Fruit fly (Drosophila melanogaster) whole organism, embryonic: ENCODE results near the gene CG3764.

Experiments
- Ada2b ChIP-seq: fragments of 200-800 bp; sonication (Bioruptor generic); IDR thresholded peaks from 2 replicates; pipeline ENCODE4 v1.3.6; 2022; ENCODE audit warnings: missing biosample characterization, missing genetic modification characterization
- Asciz ChIP-seq: fragments of 200-800 bp; sonication (Bioruptor generic); optimal IDR thresholded peaks from 2 replicates; lab custom pipeline; 2017; ENCODE audit warnings: missing biosample characterization, mild to moderate bottlenecking, missing genetic modification characterization, missing genetic modification reagents
- CG10654 ChIP-seq: fragments of 200-800 bp; sonication (Bioruptor generic); optimal IDR thresholded peaks from 2 replicates; lab custom pipeline; 2016; ENCODE audit warnings: missing biosample characterization, missing genetic modification characterization
- CG11247 ChIP-seq: fragments of 200-800 bp; sonication (Bioruptor generic); IDR thresholded peaks from 2 replicates; pipeline ENCODE4 v1.3.6; 2022; ENCODE audit warnings: missing biosample characterization, missing genetic modification characterization
- CG11504 ChIP-seq: fragments of 200-800 bp; sonication (Bioruptor generic); optimal IDR thresholded peaks from 3 replicates; lab custom pipeline; 2019; ENCODE audit warnings: missing biosample characterization, mild to moderate bottlenecking, missing genetic modification characterization, moderate library complexity
- CG12104 ChIP-seq: fragments of 200-800 bp; sonication (Bioruptor generic); optimal IDR thresholded peaks from 3 replicates; lab custom pipeline; 2016; ENCODE audit warnings: missing biosample characterization, missing genetic modification characterization
- CG12219 ChIP-seq: fragments of 200-800 bp; sonication (Bioruptor generic); optimal IDR thresholded peaks from 3 replicates; lab custom pipeline; 2018; ENCODE audit warnings: missing biosample characterization, mild to moderate bottlenecking, missing genetic modification characterization
- CG12769 ChIP-seq: fragments of 200-800 bp; sonication (Bioruptor generic); optimal IDR thresholded peaks from 2 replicates; lab custom pipeline; 2019; ENCODE audit warnings: missing biosample characterization, mild to moderate bottlenecking, missing genetic modification characterization, moderate library complexity
- CG15601 ChIP-seq: fragments of 200-800 bp; sonication (Bioruptor generic); optimal IDR thresholded peaks from 3 replicates; lab custom pipeline; 2019; ENCODE audit warnings: missing biosample characterization, mild to moderate bottlenecking, missing genetic modification characterization, moderate library complexity
- CG1602 ChIP-seq: fragments of 200-800 bp; sonication (Bioruptor generic); optimal IDR thresholded peaks from 3 replicates; lab custom pipeline; 2016; ENCODE audit warnings: missing biosample characterization, missing genetic modification characterization
- CG1603 ChIP-seq: fragments of 200-800 bp; sonication (Bioruptor generic); optimal IDR thresholded peaks from 2 replicates; lab custom pipeline; 2019; ENCODE audit warnings: missing biosample characterization, mild to moderate bottlenecking, missing genetic modification characterization, moderate library complexity
- CG17802 ChIP-seq: fragments of 200-800 bp; sonication (Bioruptor generic); optimal IDR thresholded peaks from 2 replicates; lab custom pipeline; 2018; ENCODE audit warnings: missing biosample characterization, mild to moderate bottlenecking, missing genetic modification characterization, moderate library complexity
- CG2678 ChIP-seq: fragments of 200-800 bp; sonication (Bioruptor generic); optimal IDR thresholded peaks from 3 replicates; lab custom pipeline; 2019; ENCODE audit warnings: missing biosample characterization, mild to moderate bottlenecking, missing genetic modification characterization, moderate library complexity
- CG3163 ChIP-seq: fragments of 200-800 bp; sonication (Bioruptor generic); optimal IDR thresholded peaks from 3 replicates; lab custom pipeline; 2016; ENCODE audit warnings: missing biosample characterization, missing genetic modification characterization
- CG32532 ChIP-seq: fragments of 200-800 bp; sonication (Bioruptor generic); IDR thresholded peaks from 2 replicates; pipeline ENCODE4 v1.3.6; 2022; ENCODE audit warnings: missing biosample characterization, missing genetic modification characterization
- CG34224 ChIP-seq: fragments of 200-800 bp; sonication (Bioruptor generic); IDR thresholded peaks from 3 replicates; pipeline ENCODE4 v1.3.6; 2022; ENCODE audit warnings: missing biosample characterization, missing genetic modification characterization; ENCODE audit not compliant: partially characterized antibody
- CG34422 ChIP-seq: fragments of 200-800 bp; sonication (Bioruptor generic); IDR thresholded peaks from 3 replicates; pipeline ENCODE4 v1.3.6; 2022; ENCODE audit warnings: missing biosample characterization, missing genetic modification characterization
- CG4282 ChIP-seq: fragments of 200-800 bp; sonication (Bioruptor generic); optimal IDR thresholded peaks from 2 replicates; lab custom pipeline; 2016; ENCODE audit warnings: missing biosample characterization, missing genetic modification characterization
- CG6854 ChIP-seq: fragments of 200-800 bp; sonication (Bioruptor generic); optimal IDR thresholded peaks from 3 replicates; lab custom pipeline; 2017; ENCODE audit warnings: missing biosample characterization, mild to moderate bottlenecking, missing genetic modification characterization
- CG7987 ChIP-seq: fragments of 200-800 bp; sonication (Bioruptor generic); optimal IDR thresholded peaks from 2 replicates; lab custom pipeline; 2018; ENCODE audit warnings: missing biosample characterization, mild to moderate bottlenecking, missing genetic modification characterization, moderate library complexity
- CG8290 ChIP-seq, 3 experiments: fragments of 200-800 bp; sonication (Bioruptor generic); optimal IDR thresholded peaks; 2 replicates each; lab custom pipeline; 2016 to 2019; ENCODE audit warnings: missing biosample characterization in 3 of 3, missing genetic modification characterization in 3 of 3, mild to moderate bottlenecking in 2 of 3, moderate library complexity in 1 of 3
- CG9932 ChIP-seq: fragments of 200-800 bp; sonication (Bioruptor generic); IDR thresholded peaks from 2 replicates; pipeline ENCODE4 v1.3.6; 2022; ENCODE audit warnings: missing biosample characterization, missing genetic modification characterization
- CoRest ChIP-seq: fragments of 200-800 bp; sonication (Bioruptor generic); optimal IDR thresholded peaks from 3 replicates; lab custom pipeline; 2018; ENCODE audit warnings: missing biosample characterization, mild to moderate bottlenecking, missing genetic modification characterization, moderate library complexity
- Dip2 ChIP-seq: fragments of 200-800 bp; sonication (Bioruptor generic); IDR thresholded peaks from 2 replicates; pipeline ENCODE4 v1.3.6; 2022; ENCODE audit warnings: missing biosample characterization, missing genetic modification characterization
- Elba2 ChIP-seq: fragments of 200-800 bp; sonication (Bioruptor generic); optimal IDR thresholded peaks from 3 replicates; lab custom pipeline; 2016; ENCODE audit warnings: missing biosample characterization, missing genetic modification characterization
- Fer1 ChIP-seq: fragments of 200-800 bp; sonication (Bioruptor generic); optimal IDR thresholded peaks from 2 replicates; lab custom pipeline; 2017; ENCODE audit warnings: missing biosample characterization, mild to moderate bottlenecking, missing genetic modification characterization
- HHEX ChIP-seq: fragments of 200-800 bp; sonication (Bioruptor generic); optimal IDR thresholded peaks from 3 replicates; lab custom pipeline; 2017; ENCODE audit warnings: missing biosample characterization, mild to moderate bottlenecking, missing genetic modification characterization, missing genetic modification reagents
- Jarid2 ChIP-seq: fragments of 200-800 bp; sonication (Bioruptor generic); optimal IDR thresholded peaks from 3 replicates; lab custom pipeline; 2017; ENCODE audit warnings: mild to moderate bottlenecking, missing biosample characterization, missing genetic modification reagents, missing genetic modification characterization
- Sox100B ChIP-seq: fragments of 200-800 bp; sonication (Bioruptor generic); optimal IDR thresholded peaks from 3 replicates; lab custom pipeline; 2018; ENCODE audit warnings: missing biosample characterization, mild to moderate bottlenecking, missing genetic modification characterization
- Vsx1 ChIP-seq: fragments of 200-800 bp; sonication (Bioruptor generic); optimal IDR thresholded peaks from 2 replicates; lab custom pipeline; 2017; ENCODE audit warnings: missing biosample characterization, mild to moderate bottlenecking, missing genetic modification characterization, missing genetic modification reagents
- Xbp1 ChIP-seq: fragments of 200-800 bp; sonication (Bioruptor generic); optimal IDR thresholded peaks from 3 replicates; lab custom pipeline; 2016; ENCODE audit warnings: missing biosample characterization, mild to moderate bottlenecking, missing genetic modification characterization
- ase ChIP-seq: fragments of 200-800 bp; sonication (Bioruptor generic); IDR thresholded peaks from 3 replicates; pipeline ENCODE4 v1.3.6; 2022; ENCODE audit warnings: missing biosample characterization, missing genetic modification characterization
- bsh ChIP-seq, 2 experiments: fragments of 200-800 bp; sonication (Bioruptor generic); optimal IDR thresholded peaks; 2 replicates each; lab custom pipeline; 2017 to 2018; ENCODE audit warnings: mild to moderate bottlenecking in 2 of 2, missing biosample characterization in 2 of 2, missing genetic modification characterization in 2 of 2, moderate library complexity in 1 of 2
- crol ChIP-seq: fragments of 200-800 bp; sonication (Bioruptor generic); IDR thresholded peaks from 2 replicates; pipeline ENCODE4 v1.3.6; 2022; ENCODE audit warnings: missing biosample characterization, missing genetic modification characterization
- dmrt99B ChIP-seq: fragments of 200-800 bp; sonication (Bioruptor generic); optimal IDR thresholded peaks from 2 replicates; lab custom pipeline; 2018; ENCODE audit warnings: missing biosample characterization, mild to moderate bottlenecking, missing genetic modification characterization, moderate library complexity
- ems ChIP-seq: fragments of 200-800 bp; sonication (Bioruptor generic); optimal IDR thresholded peaks from 3 replicates; lab custom pipeline; 2016; ENCODE audit warnings: missing biosample characterization, missing genetic modification characterization
- gfzf ChIP-seq: fragments of 200-800 bp; sonication (Bioruptor generic); optimal IDR thresholded peaks from 2 replicates; lab custom pipeline; 2016; ENCODE audit warnings: missing biosample characterization, mild to moderate bottlenecking, missing genetic modification characterization, moderate library complexity
- gro ChIP-seq: fragments of 200-800 bp; sonication (Bioruptor generic); optimal IDR thresholded peaks from 2 replicates; lab custom pipeline; 2016; ENCODE audit warnings: missing biosample characterization, missing genetic modification characterization
- lab ChIP-seq: fragments of 200-800 bp; sonication (Bioruptor generic); optimal IDR thresholded peaks from 3 replicates; lab custom pipeline; 2017; ENCODE audit warnings: missing biosample characterization, missing genetic modification characterization, mild to moderate bottlenecking, moderate library complexity, missing genetic modification reagents
- mirr ChIP-seq: fragments of 200-800 bp; sonication (Bioruptor generic); optimal IDR thresholded peaks from 3 replicates; lab custom pipeline; 2018; ENCODE audit warnings: missing biosample characterization, mild to moderate bottlenecking, missing genetic modification characterization
- org-1 ChIP-seq: fragments of 200-800 bp; sonication (Bioruptor generic); optimal IDR thresholded peaks from 2 replicates; lab custom pipeline; 2017; ENCODE audit warnings: missing biosample characterization, missing genetic modification characterization
- pzg ChIP-seq: fragments of 200-800 bp; sonication (Bioruptor generic); optimal IDR thresholded peaks from 3 replicates; lab custom pipeline; 2018; ENCODE audit warnings: missing biosample characterization, mild to moderate bottlenecking, missing genetic modification characterization, moderate library complexity
- sd ChIP-seq: fragments of 200-800 bp; sonication (Bioruptor generic); optimal IDR thresholded peaks from 3 replicates; lab custom pipeline; 2018; ENCODE audit warnings: missing biosample characterization, mild to moderate bottlenecking, missing genetic modification characterization, moderate library complexity
- sens ChIP-seq: fragments of 200-800 bp; sonication (Bioruptor generic); peaks from one replicate; lab custom pipeline; 2016; ENCODE audit warnings: missing biosample characterization, missing genetic modification characterization
- slbo ChIP-seq: fragments of 200-800 bp; sonication (Bioruptor generic); IDR thresholded peaks from 2 replicates; pipeline ENCODE4 v1.3.6; 2022; ENCODE audit warnings: missing biosample characterization, missing genetic modification characterization
- tgo ChIP-seq: fragments of 200-800 bp; sonication (Bioruptor generic); IDR thresholded peaks from 3 replicates; pipeline ENCODE4 v1.3.6; 2022; ENCODE audit warnings: missing biosample characterization, missing genetic modification characterization
- tin ChIP-seq: fragments of 200-800 bp; sonication (Bioruptor generic); optimal IDR thresholded peaks from 3 replicates; lab custom pipeline; 2016; ENCODE audit warnings: missing biosample characterization, missing genetic modification characterization
- zen2 ChIP-seq: fragments of 200-800 bp; sonication (Bioruptor generic); IDR thresholded peaks from 3 replicates; pipeline ENCODE4 v1.3.6; 2022; ENCODE audit warnings: missing biosample characterization, missing genetic modification characterization; ENCODE audit not compliant: partially characterized antibody

The CG3764 gene

dm6 chr3L:16975638-16976528, 36.5 kb downstream of the CG3764 start (continued):
- no peak for TF ChIP-seq org-1 (GFP tag; lab: Kevin White, UChicago)
- TF ChIP-seq Xbp1 (GFP tag; lab: Kevin White, UChicago), result no peak
- no peak for TF ChIP-seq CG12104 (GFP tag; lab: Kevin White, UChicago)
- no peak for TF ChIP-seq mirr (GFP tag; lab: Kevin White, UChicago)
- TF ChIP-seq ems (GFP tag; lab: Kevin White, UChicago), result no peak
- TF ChIP-seq CG7987, result no peak
- no peak for TF ChIP-seq Fer1 (GFP tag; lab: Kevin White, UChicago)
- no peak for TF ChIP-seq CG12219 (GFP tag; lab: Kevin White, UChicago)
- TF ChIP-seq zen2 (GFP tag; lab: Robert Waterston, UW), result 0 out of 3 replicates have a peak, but pooled peaks have one; percentile 28
- TF ChIP-seq CG12769 (tag; lab: Kevin White, UChicago), result no peak
- TF ChIP-seq Elba2, result no peak
- TF ChIP-seq CoRest, result no peak
- TF ChIP-seq Jarid2 (GFP tag; lab: Kevin White, UChicago), result peak; percentile 84
- TF ChIP-seq CG2678 (tag; lab: Kevin White, UChicago), result no peak
- TF ChIP-seq gfzf (GFP tag; lab: Kevin White, UChicago), result no peak
- TF ChIP-seq CG9932, result no peak
- no peak for TF ChIP-seq Ada2b (GFP tag; lab: Robert Waterston, UW)
- TF ChIP-seq CG17802 (tag; lab: Kevin White, UChicago), result no peak
- TF ChIP-seq CG4282 (GFP tag; lab: Kevin White, UChicago), result no peak
- TF ChIP-seq CG8290 (GFP tag; optimal IDR thresholded peaks at IDR 0.05; lab: Kevin White, UChicago), result no peak
- peak in 1 of 2 experiments; percentile 4 for TF ChIP-seq CG8290 (tag; optimal IDR thresholded peaks at IDR 0.05; lab: Kevin White, UChicago)
- peak; percentile 32 for TF ChIP-seq Sox100B (GFP tag; lab: Kevin White, UChicago)
- TF ChIP-seq dmrt99B, result peak; percentile 11
- peak; percentile 75 for TF ChIP-seq sens (GFP tag; lab: Kevin White, UChicago)
- peak; percentile 14 for TF ChIP-seq sd (tag; lab: Kevin White, UChicago)
- TF ChIP-seq CG34224 (GFP tag; lab: Robert Waterston, UW), result no peak
- no peak for TF ChIP-seq ase (GFP tag; lab: Robert Waterston, UW)
- TF ChIP-seq CG1602 (GFP tag; lab: Kevin White, UChicago), result peak; percentile 8
- TF ChIP-seq CG15601 (tag; lab: Kevin White, UChicago), result no peak
- no peak for TF ChIP-seq tgo (GFP tag; lab: Robert Waterston, UW)
- no peak for TF ChIP-seq Vsx1
- no peak for TF ChIP-seq CG6854 (GFP tag; lab: Kevin White, UChicago)
- TF ChIP-seq gro (GFP tag; lab: Kevin White, UChicago), result no peak
- no peak for TF ChIP-seq CG10654 (GFP tag; lab: Kevin White, UChicago)
- TF ChIP-seq Dip2, result no peak
- TF ChIP-seq CG11504 (tag; lab: Kevin White, UChicago), result peak; percentile 8
- no peak for TF ChIP-seq HHEX (GFP tag; lab: Kevin White, UChicago)
- no peak for TF ChIP-seq CG3163 (GFP tag; lab: Kevin White, UChicago)
- no peak for TF ChIP-seq pzg (GFP tag; lab: Kevin White, UChicago)
- 0 out of 2 replicates have a peak, but pooled peaks have one; percentile 4 for TF ChIP-seq slbo
- TF ChIP-seq crol (GFP tag; lab: Robert Waterston, UW), result no peak
- no peak for TF ChIP-seq CG11247
- TF ChIP-seq CG32532, result peak; percentile 16; the same call in 1 of the 2 replicates
- no peak for TF ChIP-seq tin (GFP tag; lab: Kevin White, UChicago)
- no peak for TF ChIP-seq Asciz (GFP tag; lab: Kevin White, UChicago)
- TF ChIP-seq bsh (GFP tag; optimal IDR thresholded peaks at IDR 0.05; lab: Kevin White, UChicago), result peak in 1 of 2 experiments; percentile 77
- no peak for TF ChIP-seq lab (GFP tag; lab: Kevin White, UChicago)
- 0 out of 3 replicates have a peak, but pooled peaks have one; percentile 8 for TF ChIP-seq CG34422
- no peak for TF ChIP-seq CG1603 (tag; lab: Kevin White, UChicago)
